Fruit fly (Drosophila melanogaster): ENCODE results near the gene bdwf.
A peak's percentile ranks its signal among the peaks of the same experiment; 100 is the strongest.

bdwf gene

DNA sequence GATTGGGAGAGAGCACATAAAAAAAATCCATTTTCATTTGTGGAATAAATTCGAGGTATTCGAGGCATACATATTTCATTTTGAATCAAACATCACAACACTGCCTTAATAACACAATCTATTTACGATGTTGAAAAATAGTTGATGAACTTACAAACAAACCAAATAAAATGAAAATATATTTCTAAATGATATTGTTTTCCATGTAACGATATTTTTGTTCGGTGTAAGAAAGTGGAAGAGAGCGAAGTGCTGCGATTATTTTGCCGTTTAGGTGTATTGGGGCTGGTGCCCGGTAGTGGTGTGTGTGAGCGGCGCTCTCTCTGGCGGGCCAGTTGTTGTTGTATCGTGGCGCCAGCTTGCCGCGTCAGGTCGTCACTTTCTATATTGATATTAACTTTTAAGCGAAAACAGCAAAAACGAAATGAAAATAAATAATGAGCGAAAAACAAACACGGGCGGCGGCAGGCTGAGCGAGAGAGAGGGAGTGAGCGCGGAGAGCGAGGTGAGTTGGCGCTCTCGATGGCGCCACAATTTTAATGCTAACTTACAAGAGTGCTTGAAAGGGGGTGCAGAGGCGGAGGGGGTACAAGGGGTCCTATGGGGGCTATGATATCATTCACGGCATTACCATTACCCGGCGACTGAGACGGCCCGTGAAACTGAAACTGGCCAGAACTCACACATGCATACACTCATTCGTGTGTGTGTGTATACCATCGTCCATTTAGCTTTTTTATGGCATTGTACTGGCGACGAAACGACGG is 22.3 kb upstream of the bdwf start (continued):
- TF ChIP-seq Dfd (GFP tag; optimal IDR thresholded peaks at IDR 0.05) = no peak
- peak; percentile 90 for TF ChIP-seq H15 (GFP tag; IDR thresholded peaks at IDR 0.05)
- TF ChIP-seq ERR (GFP tag; optimal IDR thresholded peaks at IDR 0.05) = peak; percentile 84
- peak; percentile 96 for TF ChIP-seq CoRest (tag; optimal IDR thresholded peaks at IDR 0.05)
- TF ChIP-seq prd (optimal IDR thresholded peaks at IDR 0.05) = no peak
- TF ChIP-seq prd (GFP tag; IDR thresholded peaks at IDR 0.05) = peak; percentile 92
- TF ChIP-seq lilli (GFP tag; optimal IDR thresholded peaks at IDR 0.05) = peak; percentile 97
- TF ChIP-seq dati (GFP tag; IDR thresholded peaks at IDR 0.05) = peak; percentile 80
- TF ChIP-seq mam (GFP tag; optimal IDR thresholded peaks at IDR 0.05) = peak; percentile 91
- TF ChIP-seq CG10274 (GFP tag; optimal IDR thresholded peaks at IDR 0.05) = peak; percentile 64
- peak; percentile 57 for TF ChIP-seq repo (GFP tag; optimal IDR thresholded peaks at IDR 0.05)
- TF ChIP-seq zf30C (GFP tag; optimal IDR thresholded peaks at IDR 0.05) = peak; percentile 93
- peak; percentile 89 for TF ChIP-seq Camta (GFP tag; optimal IDR thresholded peaks at IDR 0.05)
- peak; percentile 30; the same call in 1 of the 2 replicates for TF ChIP-seq CG16779 (GFP tag; IDR thresholded peaks at IDR 0.05)
- peak; percentile 91 for TF ChIP-seq CG14710 (tag; optimal IDR thresholded peaks at IDR 0.05)
- TF ChIP-seq YL-1 (GFP tag; optimal IDR thresholded peaks at IDR 0.05) = peak; percentile 68
- TF ChIP-seq CG11723 (GFP tag; optimal IDR thresholded peaks at IDR 0.05) = peak; percentile 88
- peak; percentile 77 for TF ChIP-seq onecut (GFP tag; IDR thresholded peaks at IDR 0.05)
- TF ChIP-seq CG6765 (GFP tag; optimal IDR thresholded peaks at IDR 0.05) = peak; percentile 84
- peak; percentile 70 for TF ChIP-seq sens-2 (GFP tag; IDR thresholded peaks at IDR 0.05)
- TF ChIP-seq CG14014 (GFP tag; IDR thresholded peaks at IDR 0.05) = peak; percentile 72
- TF ChIP-seq ash1 (GFP tag; optimal IDR thresholded peaks at IDR 0.05) = peak; percentile 70
- TF ChIP-seq org-1 (GFP tag; optimal IDR thresholded peaks at IDR 0.05) = peak; percentile 96
- no peak for TF ChIP-seq usp (GFP tag; optimal IDR thresholded peaks at IDR 0.05)
- peak; percentile 92 for TF ChIP-seq CG18619 (GFP tag; optimal IDR thresholded peaks at IDR 0.05)
- peak; percentile 89 for TF ChIP-seq nerfin-1 (tag; optimal IDR thresholded peaks at IDR 0.05)
- TF ChIP-seq NC2α (GFP tag; optimal IDR thresholded peaks at IDR 0.05) = peak; percentile 70
- peak; percentile 76 for TF ChIP-seq Myb (GFP tag; optimal IDR thresholded peaks at IDR 0.05)
- peak; percentile 54; the same call in 1 of the 2 replicates for TF ChIP-seq chm (GFP tag; IDR thresholded peaks at IDR 0.05)
- peak; percentile 77 for TF ChIP-seq wek (GFP tag; optimal IDR thresholded peaks at IDR 0.05)
- 0 out of 2 replicates have a peak, but pooled peaks have one; percentile 46 for TF ChIP-seq gt (GFP tag; IDR thresholded peaks at IDR 0.05)
- peak; percentile 73 for TF ChIP-seq sd (tag; optimal IDR thresholded peaks at IDR 0.05)
- peak; percentile 88 for TF ChIP-seq tio (GFP tag; optimal IDR thresholded peaks at IDR 0.05)
- peak; percentile 96 for TF ChIP-seq lbe (GFP tag; optimal IDR thresholded peaks at IDR 0.05)
- peak; percentile 56 for TF ChIP-seq slou (GFP tag; optimal IDR thresholded peaks at IDR 0.05)
- peak; percentile 82 for TF ChIP-seq CG3726 (GFP tag; IDR thresholded peaks at IDR 0.05)
- peak; percentile 35; the same call in 1 of the 2 replicates for TF ChIP-seq Lim3 (GFP tag; IDR thresholded peaks at IDR 0.05)
- peak; percentile 86 for TF ChIP-seq CG5245 (GFP tag; optimal IDR thresholded peaks at IDR 0.05)
- peak; percentile 73 for TF ChIP-seq CG9876 (GFP tag; optimal IDR thresholded peaks at IDR 0.05)
- TF ChIP-seq E2f2 (GFP tag; IDR thresholded peaks at IDR 0.05) = peak; percentile 73; the same call in 1 of the 2 replicates
- peak; percentile 91 for TF ChIP-seq CG12155 (GFP tag; optimal IDR thresholded peaks at IDR 0.05)
- peak; percentile 97 for TF ChIP-seq row (GFP tag; IDR thresholded peaks at IDR 0.05)
- TF ChIP-seq D (optimal IDR thresholded peaks at IDR 0.05) = no peak
- TF ChIP-seq D (GFP tag; optimal IDR thresholded peaks at IDR 0.05) = peak; percentile 92
- TF ChIP-seq CG17385 (GFP tag; optimal IDR thresholded peaks at IDR 0.05) = peak; percentile 90
- no peak for TF ChIP-seq Hr39 (optimal IDR thresholded peaks at IDR 0.05)
- TF ChIP-seq exex (tag; optimal IDR thresholded peaks at IDR 0.05) = peak; percentile 72
- 0 out of 4 replicates have a peak, but pooled peaks have one; percentile 43 for TF ChIP-seq Dll (GFP tag; IDR thresholded peaks at IDR 0.05; ENCODE audit: partially characterized antibody)
- peak in 1 of 2 experiments; percentile 96 for TF ChIP-seq eve (GFP tag; optimal IDR thresholded peaks at IDR 0.05)
- no peak for TF ChIP-seq CG2129 (GFP tag; IDR thresholded peaks at IDR 0.05; ENCODE audit: partially characterized antibody)
- TF ChIP-seq ab (GFP tag; optimal IDR thresholded peaks at IDR 0.05) = peak; percentile 60
